Worm (Caenorhabditis elegans) whole organism, L4 larva: Measurements from ENCODE around the gene F53A9.6.

Experiments used
- D1046.2 ChIP-seq: fragments of 200-800 bp; sonication (Bioruptor generic); IDR thresholded peaks from 2 replicates; pipeline ENCODE4 v1.3.6; 2022; ENCODE audit warnings: missing genetic modification characterization, missing compliant biosample characterization
- F10B5.3 ChIP-seq: sonication (generic microtip); optimal IDR thresholded peaks from 2 replicates; lab custom pipeline; 2016; ENCODE audit warnings: mild to moderate bottlenecking, missing genetic modification characterization, missing compliant biosample characterization
- Y5F2A.4 ChIP-seq: fragments of 200-800 bp; sonication (Bioruptor generic); optimal IDR thresholded peaks from 2 replicates; lab custom pipeline; 2018; ENCODE audit warnings: mild to moderate bottlenecking, missing genetic modification characterization, missing compliant biosample characterization
- ama-1 ChIP-seq: fragments of 150-350 bp; optimal IDR thresholded peaks from 2 replicates; lab custom pipeline; 2014; ENCODE audit warnings: inconsistent platforms, mixed read lengths
- ceh-32 ChIP-seq: sonication (generic microtip); optimal IDR thresholded peaks from 2 replicates; lab custom pipeline; 2016; ENCODE audit warnings: mild to moderate bottlenecking, missing genetic modification characterization, missing compliant biosample characterization; ENCODE audit not compliant: poor library complexity
- ceh-62 ChIP-seq: sonication (generic microtip); optimal IDR thresholded peaks from 2 replicates; lab custom pipeline; 2017; ENCODE audit warnings: missing biosample characterization, missing genetic modification characterization
- cey-2 ChIP-seq: sonication (generic microtip); optimal IDR thresholded peaks from 3 replicates; lab custom pipeline; 2017; ENCODE audit warnings: missing genetic modification characterization, mild to moderate bottlenecking, missing compliant biosample characterization, antibody characterized with exemption, borderline replicate concordance; ENCODE audit not compliant: insufficient read depth
- ctbp-1 ChIP-seq: fragments of 200-800 bp; sonication (Bioruptor generic); IDR thresholded peaks from 2 replicates; pipeline ENCODE4 v1.3.6; 2022; ENCODE audit warnings: missing genetic modification reagents, missing genetic modification characterization, missing compliant biosample characterization
- dmd-6 ChIP-seq: fragments of 200-800 bp; sonication (Bioruptor generic); IDR thresholded peaks from 2 replicates; pipeline ENCODE4 v1.3.6; 2022; ENCODE audit warnings: missing genetic modification reagents, missing genetic modification characterization, missing compliant biosample characterization
- dmd-9 ChIP-seq: fragments of 200-800 bp; sonication (Bioruptor generic); IDR thresholded peaks from 2 replicates; pipeline ENCODE4 v1.3.6; 2022; ENCODE audit warnings: missing genetic modification reagents, missing genetic modification characterization, missing compliant biosample characterization
- dpl-1 ChIP-seq: fragments of 150-350 bp; optimal IDR thresholded peaks from 2 replicates; lab custom pipeline; 2014; ENCODE audit warnings: missing biosample characterization, missing genetic modification reagents, missing genetic modification characterization
- dve-1 ChIP-seq: sonication (generic microtip); optimal IDR thresholded peaks from 2 replicates; lab custom pipeline; 2017; ENCODE audit warnings: antibody characterized with exemption, mild to moderate bottlenecking, missing genetic modification characterization, missing compliant biosample characterization; ENCODE audit not compliant: insufficient read depth
- egl-43 ChIP-seq: fragments of 200-800 bp; sonication (Bioruptor generic); IDR thresholded peaks from 2 replicates; pipeline ENCODE4 v1.3.6; 2022; ENCODE audit warnings: missing genetic modification reagents, missing genetic modification characterization, missing compliant biosample characterization
- fkh-10 ChIP-seq: fragments of 150-350 bp; optimal IDR thresholded peaks from 2 replicates; lab custom pipeline; 2014; ENCODE audit warnings: missing biosample characterization, missing genetic modification reagents, missing genetic modification characterization
- fos-1 ChIP-seq: fragments of 150-350 bp; optimal IDR thresholded peaks from 2 replicates; lab custom pipeline; 2014; ENCODE audit warnings: missing biosample characterization, missing genetic modification characterization
- hlh-11 ChIP-seq: fragments of 200-800 bp; sonication (Bioruptor generic); optimal IDR thresholded peaks from 2 replicates; lab custom pipeline; 2018; ENCODE audit warnings: mild to moderate bottlenecking, missing genetic modification characterization, missing compliant biosample characterization
- hmg-1.1 ChIP-seq: fragments of 200-800 bp; sonication (Bioruptor generic); IDR thresholded peaks from 2 replicates; pipeline ENCODE4 v1.3.6; 2022; ENCODE audit warnings: missing genetic modification reagents, missing genetic modification characterization, missing compliant biosample characterization
- lim-7 ChIP-seq: fragments of 200-800 bp; sonication (Bioruptor generic); IDR thresholded peaks from 2 replicates; pipeline ENCODE4 v1.3.6; 2022; ENCODE audit warnings: missing genetic modification characterization, missing compliant biosample characterization
- lin-1 ChIP-seq: fragments of 200-800 bp; sonication (Bioruptor generic); IDR thresholded peaks from 2 replicates; pipeline ENCODE4 v1.3.6; 2022; ENCODE audit warnings: missing genetic modification reagents, missing genetic modification characterization, missing compliant biosample characterization
- lin-15B ChIP-seq: fragments of 150-350 bp; sonication (generic microtip); optimal IDR thresholded peaks from 3 replicates; lab custom pipeline; 2014; ENCODE audit warnings: missing biosample characterization, missing genetic modification characterization
- lin-38 ChIP-seq: fragments of 200-800 bp; sonication (Bioruptor generic); IDR thresholded peaks from 2 replicates; pipeline ENCODE4 v1.3.6; 2022; ENCODE audit warnings: missing genetic modification reagents, missing genetic modification characterization, missing compliant biosample characterization
- lir-3 ChIP-seq: sonication (generic microtip); optimal IDR thresholded peaks from 2 replicates; lab custom pipeline; 2016; ENCODE audit warnings: mild to moderate bottlenecking, missing genetic modification characterization, missing compliant biosample characterization
- madf-9 ChIP-seq: fragments of 200-800 bp; sonication (Bioruptor generic); conservative IDR thresholded peaks from 2 replicates; pipeline ENCODE4 v1.3.6; 2022; ENCODE audit warnings: missing genetic modification reagents, missing genetic modification characterization, missing compliant biosample characterization
- mdl-1 ChIP-seq, 2 experiments: fragments of 150-350 bp in 1 of 2; sonication (generic microtip) in 1 of 2; optimal IDR thresholded peaks; 2 replicates each; lab custom pipeline; 2014 to 2017; ENCODE audit warnings: missing biosample characterization in 2 of 2, missing genetic modification characterization in 2 of 2
- mep-1 ChIP-seq: fragments of 150-350 bp; sonication (generic microtip); optimal IDR thresholded peaks from 3 replicates; lab custom pipeline; 2014; ENCODE audit warnings: missing biosample characterization, missing genetic modification characterization
- mxl-3 ChIP-seq: fragments of 200-800 bp; sonication (Bioruptor generic); optimal IDR thresholded peaks from 2 replicates; lab custom pipeline; 2018; ENCODE audit warnings: mild to moderate bottlenecking, missing genetic modification characterization, missing compliant biosample characterization
- nhr-111 ChIP-seq: fragments of 200-800 bp; sonication (Bioruptor generic); optimal IDR thresholded peaks from 2 replicates; lab custom pipeline; 2018; ENCODE audit warnings: mild to moderate bottlenecking, missing genetic modification characterization, missing compliant biosample characterization
- nhr-237 ChIP-seq: sonication (generic microtip); optimal IDR thresholded peaks from 2 replicates; lab custom pipeline; 2017; ENCODE audit warnings: missing biosample characterization, missing genetic modification characterization
- nhr-25 ChIP-seq: sonication (generic microtip); optimal IDR thresholded peaks from 2 replicates; lab custom pipeline; 2017; ENCODE audit warnings: missing genetic modification characterization, mild to moderate bottlenecking, missing compliant biosample characterization, antibody characterized with exemption, moderate library complexity, borderline replicate concordance; ENCODE audit not compliant: insufficient read depth
- nhr-28 ChIP-seq: fragments of 150-350 bp; optimal IDR thresholded peaks from 2 replicates; lab custom pipeline; 2014; ENCODE audit warnings: missing biosample characterization, missing genetic modification characterization
- nhr-48 ChIP-seq: sonication (generic microtip); optimal IDR thresholded peaks from 2 replicates; lab custom pipeline; 2016; ENCODE audit warnings: mild to moderate bottlenecking, missing genetic modification characterization, missing compliant biosample characterization
- nhr-77 ChIP-seq: fragments of 150-350 bp; optimal IDR thresholded peaks from 2 replicates; lab custom pipeline; 2014; ENCODE audit warnings: missing biosample characterization, missing genetic modification characterization
- php-3 ChIP-seq: fragments of 200-800 bp; sonication (Bioruptor generic); IDR thresholded peaks from 2 replicates; pipeline ENCODE4 v1.3.6; 2022; ENCODE audit warnings: missing genetic modification reagents, missing genetic modification characterization, missing compliant biosample characterization
- pqm-1 ChIP-seq: sonication (generic microtip); optimal IDR thresholded peaks from 2 replicates; lab custom pipeline; 2017; ENCODE audit warnings: missing biosample characterization, missing genetic modification characterization
- rbr-2 ChIP-seq: sonication (generic microtip); optimal IDR thresholded peaks from 2 replicates; lab custom pipeline; 2016; ENCODE audit warnings: missing genotype, missing genetic modification characterization, missing compliant biosample characterization
- saeg-2 ChIP-seq: fragments of 200-800 bp; sonication (Bioruptor generic); IDR thresholded peaks from 2 replicates; pipeline ENCODE4 v1.3.6; 2022; ENCODE audit warnings: missing genetic modification reagents, missing genetic modification characterization, missing compliant biosample characterization
- sdz-12 ChIP-seq: fragments of 200-800 bp; sonication (Bioruptor generic); optimal IDR thresholded peaks from 2 replicates; lab custom pipeline; 2018; ENCODE audit warnings: mild to moderate bottlenecking, missing genetic modification characterization, missing compliant biosample characterization
- skn-1 ChIP-seq: fragments of 150-350 bp; optimal IDR thresholded peaks from 2 replicates; lab custom pipeline; 2014; ENCODE audit warnings: missing biosample characterization, missing genetic modification characterization
- snpc-4 ChIP-seq: fragments of 150-350 bp; optimal IDR thresholded peaks from 2 replicates; lab custom pipeline; 2014; ENCODE audit warnings: missing biosample characterization, missing genetic modification characterization
- spr-1 ChIP-seq: sonication (generic microtip); optimal IDR thresholded peaks from 2 replicates; lab custom pipeline; 2016; ENCODE audit warnings: mild to moderate bottlenecking, missing genetic modification characterization, missing compliant biosample characterization
- spr-3 ChIP-seq: fragments of 200-800 bp; sonication (Bioruptor generic); optimal IDR thresholded peaks from 2 replicates; lab custom pipeline; 2018; ENCODE audit warnings: mild to moderate bottlenecking, missing genetic modification characterization, missing compliant biosample characterization
- tag-97 ChIP-seq: fragments of 200-800 bp; sonication (Bioruptor generic); IDR thresholded peaks from 2 replicates; pipeline ENCODE4 v1.3.6; 2022; ENCODE audit warnings: missing genetic modification characterization, missing compliant biosample characterization
- tra-1 ChIP-seq: fragments of 200-800 bp; sonication (Bioruptor generic); IDR thresholded peaks from 2 replicates; pipeline ENCODE4 v1.3.6; 2022; ENCODE audit warnings: missing genetic modification reagents, missing genetic modification characterization, missing compliant biosample characterization
- unc-130 ChIP-seq: sonication (generic microtip); optimal IDR thresholded peaks from 2 replicates; lab custom pipeline; 2016; ENCODE audit warnings: missing genetic modification reagents, missing genetic modification characterization, missing compliant biosample characterization
- unc-62 ChIP-seq, 3 experiments: fragments of 150-350 bp in 1 of 3; sonication (generic microtip); optimal IDR thresholded peaks in 2 of 3; peaks in 1 of 3; 1 replicate in 1 of 3; 2 replicates in 2 of 3; lab custom pipeline; 2014 to 2017; ENCODE audit warnings: missing biosample characterization in 3 of 3, missing genetic modification characterization in 3 of 3, missing genetic modification reagents in 3 of 3, missing genotype in 1 of 3
- vab-7 ChIP-seq: fragments of 200-800 bp; sonication (Bioruptor generic); IDR thresholded peaks from 2 replicates; pipeline ENCODE4 v1.3.6; 2022; ENCODE audit warnings: missing genetic modification reagents, missing genetic modification characterization, missing compliant biosample characterization
- zip-11 ChIP-seq: fragments of 200-800 bp; sonication (Bioruptor generic); IDR thresholded peaks from 2 replicates; pipeline ENCODE4 v1.3.6; 2022; ENCODE audit warnings: missing genetic modification characterization, missing compliant biosample characterization
- zip-2 ChIP-seq: fragments of 150-350 bp; optimal IDR thresholded peaks from 2 replicates; lab custom pipeline; 2014; ENCODE audit warnings: missing biosample characterization, missing genetic modification characterization
- ztf-11 ChIP-seq: fragments of 150-350 bp; optimal IDR thresholded peaks from 2 replicates; lab custom pipeline; 2014; ENCODE audit warnings: missing biosample characterization, missing genetic modification characterization
- ztf-7 ChIP-seq: fragments of 150-350 bp; optimal IDR thresholded peaks from 2 replicates; lab custom pipeline; 2014; ENCODE audit warnings: missing biosample characterization, missing genetic modification characterization

Gene F53A9.6

ce11 chrX:8719888-8720287, 6.3 kb upstream of the F53A9.6 start (continued):
- TF ChIP-seq dve-1 (tag; lab: Kevin White, UChicago) (peak; percentile 93), ztf-7 (tag; lab: Kevin White, UChicago) (no peak), mxl-3 (no peak), vab-7 (no peak), mep-1 (peak; percentile 25), tra-1 (GFP tag; lab: Robert Waterston, UW) (no peak), cey-2 (tag; lab: Kevin White, UChicago) (no peak), nhr-48 (tag; lab: Kevin White, UChicago) (no peak), ceh-32 (tag; lab: Kevin White, UChicago) (no peak), D1046.2 (GFP tag; lab: Robert Waterston, UW) (no peak), pqm-1 (peak; percentile 9), hlh-11 (tag; lab: Kevin White, UChicago) (peak; percentile 50), ama-1 (lab: Kevin White, UChicago) (no peak), lim-7 (GFP tag; lab: Robert Waterston, UW) (no peak), fos-1 (tag; lab: Kevin White, UChicago) (no peak), nhr-28 (tag; lab: Kevin White, UChicago) (peak; percentile 59), php-3 (GFP tag; lab: Robert Waterston, UW) (peak; percentile 81), nhr-77 (tag; lab: Kevin White, UChicago) (no peak), mdl-1 (tag; optimal IDR thresholded peaks at IDR 0.05; lab: Kevin White, UChicago) (peak in 1 of 2 experiments; percentile 9), spr-1 (tag; lab: Kevin White, UChicago) (no peak), egl-43 (GFP tag; lab: Robert Waterston, UW) (no peak)

DNA sequence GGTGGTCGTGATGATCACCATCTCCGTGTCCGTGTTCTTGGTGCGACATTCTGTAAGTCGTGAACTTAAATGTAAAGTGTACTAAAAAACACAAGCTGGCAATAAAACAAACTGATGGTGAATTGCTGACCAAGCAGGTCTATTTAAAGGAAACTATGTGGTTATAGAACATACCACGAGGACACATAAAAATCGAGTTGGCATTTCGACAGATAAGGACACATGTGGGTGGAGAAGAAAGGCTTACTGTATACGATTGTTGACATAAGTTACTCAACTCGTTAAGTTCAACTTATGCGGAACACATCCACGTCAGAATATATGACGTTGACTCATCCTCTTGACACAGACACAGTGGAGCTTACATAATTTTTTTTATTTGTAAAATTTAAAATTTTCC, 5.3 kb upstream of the F53A9.6 start, which contains the start of gene F53A9.8:
Gene F53A9.8 (minus strand): TSS at position 49 of the 400 bp plus-strand sequence.
- TF ChIP-seq ctbp-1 (GFP tag; lab: Robert Waterston, UW) (no peak), unc-130 (GFP tag; lab: Kevin White, UChicago) (no peak), ceh-62 (no peak), egl-43 (GFP tag; lab: Robert Waterston, UW) (no peak), ztf-11 (tag; lab: Kevin White, UChicago) (no peak), spr-3 (no peak), nhr-111 (GFP tag; lab: Kevin White, UChicago) (no peak), lir-3 (no peak), zip-11 (GFP tag; lab: Robert Waterston, UW) (no peak), fkh-10 (GFP tag; lab: Kevin White, UChicago) (no peak), F10B5.3 (no peak), sdz-12 (GFP tag; lab: Kevin White, UChicago) (no peak), zip-2 (tag; lab: Kevin White, UChicago) (no peak), Y5F2A.4 (GFP tag; lab: Kevin White, UChicago) (no peak), skn-1 (tag; lab: Kevin White, UChicago) (no peak), hmg-1.1 (GFP tag; lab: Robert Waterston, UW) (no peak), nhr-237 (tag; lab: Kevin White, UChicago) (no peak), rbr-2 (tag; lab: Kevin White, UChicago) (no peak), lin-38 (GFP tag; lab: Robert Waterston, UW) (no peak), snpc-4 (tag; lab: Kevin White, UChicago) (no peak), dpl-1 (GFP tag; lab: Kevin White, UChicago) (no peak), lin-1 (GFP tag; lab: Robert Waterston, UW) (no peak), nhr-28 (tag; lab: Kevin White, UChicago) (peak; percentile 58), php-3 (GFP tag; lab: Robert Waterston, UW) (peak; percentile 88), dmd-6 (GFP tag; lab: Robert Waterston, UW) (peak; percentile 50), tag-97 (GFP tag; lab: Robert Waterston, UW) (no peak), lin-15B (tag; lab: Kevin White, UChicago) (no peak), spr-1 (tag; lab: Kevin White, UChicago) (no peak), dmd-9 (GFP tag; lab: Robert Waterston, UW) (no peak), tra-1 (GFP tag; lab: Robert Waterston, UW) (no peak), unc-62 (GFP tag; optimal IDR thresholded peaks at IDR 0.05 in 1 of 2; lab: Kevin White, UChicago) (peak; percentile 29 to 31), unc-62 (tag; optimal IDR thresholded peaks at IDR 0.05; lab: Kevin White, UChicago) (no peak), madf-9 (GFP tag; lab: Robert Waterston, UW) (no peak), saeg-2 (GFP tag; lab: Robert Waterston, UW) (no peak), nhr-25 (tag; lab: Kevin White, UChicago) (no peak)
